Fruit fly (Drosophila melanogaster): ENCODE results near the gene ppk31.
A peak's percentile ranks its signal among the peaks of the same experiment; 100 is the strongest.

Gene ppk31

dm6 chr3R:27208724-27209343, 45.9 kb downstream of the ppk31 start (continued):
- peak; percentile 4 for TF ChIP-seq CG2116 (GFP tag; optimal IDR thresholded peaks at IDR 0.05)
- no peak for TF ChIP-seq CG9817 (tag; optimal IDR thresholded peaks at IDR 0.05)
- TF ChIP-seq Doc3 (GFP tag; IDR thresholded peaks at IDR 0.05; ENCODE audit: partially characterized antibody): no peak
- no peak for TF ChIP-seq gcm (GFP tag; optimal IDR thresholded peaks at IDR 0.05)
- peak; percentile 76; the same call in 2 of the 3 replicates for TF ChIP-seq otp (GFP tag; IDR thresholded peaks at IDR 0.05)
- TF ChIP-seq nerfin-2 (GFP tag; IDR thresholded peaks at IDR 0.05; ENCODE audit: partially characterized antibody): no peak
- peak; percentile 25 for TF ChIP-seq CG6765 (GFP tag; optimal IDR thresholded peaks at IDR 0.05)
- TF ChIP-seq dati (GFP tag; IDR thresholded peaks at IDR 0.05): no peak
- no peak for TF ChIP-seq CG6689 (GFP tag; IDR thresholded peaks at IDR 0.05)
- TF ChIP-seq CG5953 (GFP tag; IDR thresholded peaks at IDR 0.05): peak; percentile 59; the same call in 1 of the 2 replicates
- TF ChIP-seq CG10209 (GFP tag; optimal IDR thresholded peaks at IDR 0.05): peak; percentile 57
- TF ChIP-seq CG4282 (GFP tag; optimal IDR thresholded peaks at IDR 0.05): no peak
- no peak for TF ChIP-seq sna (GFP tag; IDR thresholded peaks at IDR 0.05; ENCODE audit: partially characterized antibody)
- peak; percentile 61 for TF ChIP-seq nau (GFP tag; optimal IDR thresholded peaks at IDR 0.05)
- TF ChIP-seq CG7963 (GFP tag; IDR thresholded peaks at IDR 0.05; ENCODE audit: partially characterized antibody): no peak
- TF ChIP-seq CG2712 (tag; optimal IDR thresholded peaks at IDR 0.05): peak; percentile 20
- 0 out of 2 replicates have a peak, but pooled peaks have one; percentile 42 for TF ChIP-seq klu (GFP tag; IDR thresholded peaks at IDR 0.05)
- peak; percentile 28 for TF ChIP-seq cato (GFP tag; optimal IDR thresholded peaks at IDR 0.05; ENCODE audit: borderline replicate concordance)
- TF ChIP-seq CG8290 (GFP tag; optimal IDR thresholded peaks at IDR 0.05): peak; percentile 27
- TF ChIP-seq CG8290 (tag; optimal IDR thresholded peaks at IDR 0.05): peak in 1 of 2 experiments; percentile 24
- TF ChIP-seq CG6813 (GFP tag; optimal IDR thresholded peaks at IDR 0.05): peak; percentile 57
- no peak for TF ChIP-seq CG11560 (tag; IDR thresholded peaks at IDR 0.05)
- peak in 1 of 3 experiments; percentile 19 for TF ChIP-seq lola (GFP tag; optimal IDR thresholded peaks at IDR 0.05)
- TF ChIP-seq cwo (GFP tag; optimal IDR thresholded peaks at IDR 0.05): no peak
- peak; percentile 5 for TF ChIP-seq CG7839 (tag; optimal IDR thresholded peaks at IDR 0.05)
- peak in 1 of 2 experiments; percentile 15 for TF ChIP-seq chif (GFP tag; optimal IDR thresholded peaks at IDR 0.05)
- no peak for TF ChIP-seq ind (GFP tag; optimal IDR thresholded peaks at IDR 0.05)
- TF ChIP-seq CG32532 (GFP tag; IDR thresholded peaks at IDR 0.05): peak; percentile 38; the same call in 1 of the 2 replicates
- no peak for TF ChIP-seq CG8388 (GFP tag; optimal IDR thresholded peaks at IDR 0.05)
- TF ChIP-seq ems (GFP tag; optimal IDR thresholded peaks at IDR 0.05): no peak
- no peak for TF ChIP-seq CG13287 (GFP tag; IDR thresholded peaks at IDR 0.05; ENCODE audit: partially characterized antibody)
- no peak for TF ChIP-seq grau (tag; optimal IDR thresholded peaks at IDR 0.05)
- TF ChIP-seq Spps (tag; optimal IDR thresholded peaks at IDR 0.05): peak; percentile 5
- no peak for TF ChIP-seq scrt (GFP tag; optimal IDR thresholded peaks at IDR 0.05)
- peak; percentile 68; the same call in 1 of the 2 replicates for TF ChIP-seq Xrp1 (GFP tag; IDR thresholded peaks at IDR 0.05)
- TF ChIP-seq toy (GFP tag; IDR thresholded peaks at IDR 0.05): no peak
- TF ChIP-seq pum (GFP tag; optimal IDR thresholded peaks at IDR 0.05): peak; percentile 17
- TF ChIP-seq CG7745 (tag; optimal IDR thresholded peaks at IDR 0.05): peak; percentile 32
- no peak for TF ChIP-seq ato (GFP tag; IDR thresholded peaks at IDR 0.05; ENCODE audit: partially characterized antibody)
- TF ChIP-seq Lhr (GFP tag; optimal IDR thresholded peaks at IDR 0.05): peak; percentile 44
- no peak for TF ChIP-seq Neu2 (GFP tag; optimal IDR thresholded peaks at IDR 0.05; ENCODE audit: borderline replicate concordance)
- TF ChIP-seq Abd-B (GFP tag; optimal IDR thresholded peaks at IDR 0.05): no peak
- peak; percentile 28 for TF ChIP-seq CG10654 (GFP tag; optimal IDR thresholded peaks at IDR 0.05)
- no peak for TF ChIP-seq Elba2 (GFP tag; optimal IDR thresholded peaks at IDR 0.05)
- TF ChIP-seq Ets97D (GFP tag; optimal IDR thresholded peaks at IDR 0.05): no peak
- no peak for TF ChIP-seq slbo (GFP tag; IDR thresholded peaks at IDR 0.05)
- TF ChIP-seq CG17359 (tag; optimal IDR thresholded peaks at IDR 0.05): peak; percentile 60
- peak; percentile 24 for TF ChIP-seq CG11504 (tag; optimal IDR thresholded peaks at IDR 0.05)
